Worm (Caenorhabditis elegans) whole organism, L3 larva: Measurements from ENCODE around the gene nas-21.

ENCODE experiments used
- R02D3.7 ChIP-seq: fragments of 150-350 bp; optimal IDR thresholded peaks from 2 replicates; lab custom pipeline; 2014; ENCODE audit warnings: missing biosample characterization, missing genetic modification characterization
- ZK546.5 ChIP-seq: sonication (generic microtip); optimal IDR thresholded peaks from 2 replicates; lab custom pipeline; 2017; ENCODE audit warnings: missing biosample characterization, missing genetic modification characterization
- aly-2 ChIP-seq: fragments of 150-350 bp; optimal IDR thresholded peaks from 2 replicates; lab custom pipeline; 2014; ENCODE audit warnings: missing biosample characterization, missing genetic modification characterization
- ama-1 ChIP-seq: fragments of 150-350 bp; optimal IDR thresholded peaks from 2 replicates; lab custom pipeline; 2018
- ceh-16 ChIP-seq: sonication (generic microtip); optimal IDR thresholded peaks from 2 replicates; lab custom pipeline; 2017; ENCODE audit warnings: missing biosample characterization, missing genetic modification characterization
- ceh-28 ChIP-seq: fragments of 150-350 bp; optimal IDR thresholded peaks from 2 replicates; lab custom pipeline; 2014; ENCODE audit warnings: missing biosample characterization, missing genetic modification reagents, missing genetic modification characterization
- ceh-9 ChIP-seq: sonication (generic microtip); optimal IDR thresholded peaks from 2 replicates; lab custom pipeline; 2018; ENCODE audit warnings: missing biosample characterization, missing genetic modification characterization
- daf-12 ChIP-seq: fragments of 150-350 bp; optimal IDR thresholded peaks from 2 replicates; lab custom pipeline; 2014; ENCODE audit warnings: missing biosample characterization, missing genetic modification reagents, missing genetic modification characterization
- egl-27 ChIP-seq: sonication (generic microtip); optimal IDR thresholded peaks from 4 replicates; lab custom pipeline; 2017; ENCODE audit warnings: missing biosample characterization, missing genetic modification reagents, missing genetic modification characterization
- egl-5 ChIP-seq: fragments of 150-350 bp; optimal IDR thresholded peaks from 2 replicates; lab custom pipeline; 2017; ENCODE audit warnings: missing biosample characterization, missing genetic modification reagents, missing genetic modification characterization, inconsistent platforms
- elt-1 ChIP-seq: fragments of 150-350 bp; optimal IDR thresholded peaks from 2 replicates; lab custom pipeline; 2014; ENCODE audit warnings: missing biosample characterization, missing genetic modification characterization
- elt-2 ChIP-seq: sonication (generic microtip); optimal IDR thresholded peaks from 2 replicates; lab custom pipeline; 2016; ENCODE audit warnings: missing genetic modification reagents, mild to moderate bottlenecking, missing genetic modification characterization, missing compliant biosample characterization
- elt-3 ChIP-seq, 3 experiments: fragments of 150-350 bp in 1 of 3; sonication (generic microtip) in 2 of 3; optimal IDR thresholded peaks; 2 replicates in 2 of 3; 4 replicates in 1 of 3; lab custom pipeline; 2014 to 2017; ENCODE audit warnings: missing biosample characterization in 3 of 3, missing genetic modification characterization in 3 of 3
- fkh-10 ChIP-seq: sonication (generic microtip); optimal IDR thresholded peaks from 2 replicates; lab custom pipeline; 2017; ENCODE audit warnings: missing biosample characterization, missing genetic modification reagents, missing genetic modification characterization
- fkh-2 ChIP-seq: fragments of 150-350 bp; optimal IDR thresholded peaks from 2 replicates; lab custom pipeline; 2014; ENCODE audit warnings: missing biosample characterization, missing genetic modification reagents, missing genetic modification characterization
- fos-1 ChIP-seq: fragments of 150-350 bp; optimal IDR thresholded peaks from 2 replicates; lab custom pipeline; 2014; ENCODE audit warnings: missing biosample characterization, missing genetic modification characterization
- hmg-11 ChIP-seq: sonication (generic microtip); optimal IDR thresholded peaks from 2 replicates; lab custom pipeline; 2016; ENCODE audit warnings: missing genetic modification characterization, missing compliant biosample characterization
- jun-1 ChIP-seq: fragments of 150-350 bp; optimal IDR thresholded peaks from 2 replicates; lab custom pipeline; 2014; ENCODE audit warnings: missing biosample characterization, missing genetic modification reagents, missing genetic modification characterization
- lin-15B ChIP-seq: fragments of 150-350 bp; optimal IDR thresholded peaks from 2 replicates; lab custom pipeline; 2014; ENCODE audit warnings: missing biosample characterization, missing genetic modification characterization
- lin-39 ChIP-seq: fragments of 150-350 bp; optimal IDR thresholded peaks from 2 replicates; lab custom pipeline; 2018; ENCODE audit warnings: missing biosample characterization, missing genetic modification reagents, missing genetic modification characterization
- lsy-12 ChIP-seq: sonication (generic microtip); optimal IDR thresholded peaks from 2 replicates; lab custom pipeline; 2016; ENCODE audit warnings: mild to moderate bottlenecking, missing genetic modification characterization, missing compliant biosample characterization
- mdl-1 ChIP-seq: fragments of 150-350 bp; optimal IDR thresholded peaks from 2 replicates; lab custom pipeline; 2014; ENCODE audit warnings: missing biosample characterization, missing genetic modification characterization
- mml-1 ChIP-seq: fragments of 150-350 bp; sonication (generic microtip); optimal IDR thresholded peaks from 3 replicates; lab custom pipeline; 2014; ENCODE audit warnings: missing biosample characterization, missing genetic modification characterization
- nfya-1 ChIP-seq: sonication (generic microtip); optimal IDR thresholded peaks from 2 replicates; lab custom pipeline; 2017; ENCODE audit warnings: missing genetic modification characterization, mild to moderate bottlenecking, missing compliant biosample characterization, antibody characterized with exemption, moderate library complexity; ENCODE audit not compliant: insufficient read depth
- nhr-11 ChIP-seq: fragments of 150-350 bp; optimal IDR thresholded peaks from 2 replicates; lab custom pipeline; 2014; ENCODE audit warnings: missing biosample characterization, missing genetic modification characterization
- nhr-12 ChIP-seq: fragments of 150-350 bp; optimal IDR thresholded peaks from 2 replicates; lab custom pipeline; 2014; ENCODE audit warnings: missing biosample characterization, missing genetic modification characterization
- nhr-23 ChIP-seq: fragments of 150-350 bp; optimal IDR thresholded peaks from 2 replicates; lab custom pipeline; 2014; ENCODE audit warnings: missing biosample characterization, missing genetic modification reagents, missing genetic modification characterization
- nhr-237 ChIP-seq: fragments of 150-350 bp; optimal IDR thresholded peaks from 2 replicates; lab custom pipeline; 2014; ENCODE audit warnings: missing biosample characterization, missing genetic modification characterization
- nhr-25 ChIP-seq: sonication (generic microtip); optimal IDR thresholded peaks from 2 replicates; lab custom pipeline; 2017; ENCODE audit warnings: missing biosample characterization, missing genetic modification characterization
- nhr-28 ChIP-seq: fragments of 150-350 bp; optimal IDR thresholded peaks from 2 replicates; lab custom pipeline; 2014; ENCODE audit warnings: missing biosample characterization, missing genetic modification characterization
- nhr-43 ChIP-seq: sonication (generic microtip); optimal IDR thresholded peaks from 2 replicates; lab custom pipeline; 2016; ENCODE audit warnings: mild to moderate bottlenecking, missing genetic modification characterization, missing compliant biosample characterization; ENCODE audit not compliant: poor library complexity, severe bottlenecking
- nhr-67 ChIP-seq: fragments of 150-350 bp; optimal IDR thresholded peaks from 2 replicates; lab custom pipeline; 2014; ENCODE audit warnings: missing biosample characterization, missing genetic modification characterization
- nhr-76 ChIP-seq: fragments of 150-350 bp; sonication (generic microtip); optimal IDR thresholded peaks from 5 replicates; lab custom pipeline; 2014; ENCODE audit warnings: missing biosample characterization, missing genetic modification characterization
- pha-4 ChIP-seq: fragments of 150-350 bp; optimal IDR thresholded peaks from 2 replicates; lab custom pipeline; 2014; ENCODE audit warnings: missing biosample characterization, missing genetic modification reagents, missing genetic modification characterization
- pqm-1 ChIP-seq: fragments of 150-350 bp; optimal IDR thresholded peaks from 2 replicates; lab custom pipeline; 2017; ENCODE audit warnings: missing biosample characterization, missing genetic modification characterization, inconsistent platforms
- sea-2 ChIP-seq: fragments of 150-350 bp; sonication (generic microtip); optimal IDR thresholded peaks from 4 replicates; lab custom pipeline; 2014; ENCODE audit warnings: missing biosample characterization, missing genetic modification reagents, missing genetic modification characterization
- skn-1 ChIP-seq: fragments of 150-350 bp; optimal IDR thresholded peaks from 2 replicates; lab custom pipeline; 2014; ENCODE audit warnings: missing biosample characterization, missing genetic modification characterization
- snpc-4 ChIP-seq: fragments of 150-350 bp; optimal IDR thresholded peaks from 2 replicates; lab custom pipeline; 2014; ENCODE audit warnings: missing biosample characterization, missing genetic modification characterization
- tbx-2 ChIP-seq: sonication (generic microtip); optimal IDR thresholded peaks from 2 replicates; lab custom pipeline; 2016; ENCODE audit warnings: mild to moderate bottlenecking, missing genetic modification characterization, missing compliant biosample characterization
- unc-39 ChIP-seq: sonication (generic microtip); optimal IDR thresholded peaks from 4 replicates; lab custom pipeline; 2017; ENCODE audit warnings: missing biosample characterization, missing genetic modification characterization
- unc-62 ChIP-seq: fragments of 150-350 bp; sonication (generic microtip); optimal IDR thresholded peaks from 4 replicates; lab custom pipeline; 2014; ENCODE audit warnings: missing biosample characterization, missing genetic modification reagents, missing genetic modification characterization
- zag-1 ChIP-seq: fragments of 150-350 bp; optimal IDR thresholded peaks from 2 replicates; lab custom pipeline; 2014; ENCODE audit warnings: missing biosample characterization, missing genetic modification characterization
- ztf-11 ChIP-seq: fragments of 150-350 bp; optimal IDR thresholded peaks from 2 replicates; lab custom pipeline; 2014; ENCODE audit warnings: missing biosample characterization, missing genetic modification characterization
- ztf-4 ChIP-seq: fragments of 150-350 bp; optimal IDR thresholded peaks from 2 replicates; lab custom pipeline; 2014; ENCODE audit warnings: missing biosample characterization, missing genetic modification characterization

nas-21 gene

DNA sequence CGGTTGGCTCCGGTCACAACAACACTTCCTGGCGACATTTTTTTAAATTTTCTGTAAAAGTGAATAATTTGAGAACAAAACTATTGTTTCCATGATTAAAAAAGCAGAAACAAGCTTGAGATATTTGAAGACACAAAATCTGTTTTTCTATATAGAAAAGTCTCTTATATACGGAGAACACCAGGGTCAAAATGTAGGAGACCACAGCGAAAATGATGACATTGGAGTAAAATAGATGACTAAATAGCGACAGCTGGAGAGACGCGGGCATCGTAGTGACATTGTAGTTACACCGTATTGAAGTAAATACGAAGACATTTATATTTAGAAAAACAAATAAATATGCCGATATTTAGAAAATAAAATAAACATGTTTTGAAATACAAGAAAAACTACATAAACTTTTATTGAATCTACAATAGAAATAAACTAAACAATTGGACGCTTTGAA, 43.8 kb downstream of the nas-21 start, which contains the start of gene sdz-8:
TSS of gene sdz-8 (minus strand) at position 51 of the 451 bp plus-strand sequence.
- TF ChIP-seq nhr-23: no peak
- TF ChIP-seq lin-39 (tag; lab: Kevin White, UChicago): no peak
- peak; percentile 12 for TF ChIP-seq pha-4 (tag; lab: Kevin White, UChicago)
- TF ChIP-seq nhr-11 (tag; lab: Kevin White, UChicago): no peak
- TF ChIP-seq egl-5 (tag; lab: Kevin White, UChicago): no peak
- peak; percentile 80 for TF ChIP-seq skn-1

DNA sequence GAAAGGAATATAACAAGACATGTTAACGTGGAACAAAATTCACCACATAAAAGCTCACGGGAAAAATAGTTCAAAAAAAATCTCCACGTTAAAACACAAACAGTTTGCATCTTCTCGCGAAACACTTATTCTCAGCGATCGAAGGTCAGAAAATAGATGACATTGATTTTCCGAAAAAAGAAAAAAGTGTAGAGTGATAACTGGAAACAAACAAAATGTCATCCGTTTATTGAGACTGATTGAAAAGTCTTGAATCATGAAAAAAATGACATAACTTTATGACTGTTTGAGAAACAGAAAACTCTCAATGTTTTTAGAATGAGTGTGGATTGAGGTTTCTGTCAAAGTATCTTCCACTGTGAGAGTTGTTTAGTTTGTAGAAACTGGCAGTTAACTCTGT, 45.4 kb downstream of the nas-21 start, which contains the start of gene C55A6.4:
TSS of gene C55A6.4 (minus strand) at position 101 of the 400 bp plus-strand sequence.
- no peak for TF ChIP-seq pqm-1 (tag; lab: Kevin White, UChicago)
- TF ChIP-seq ZK546.5 (tag; lab: Kevin White, UChicago): no peak
- TF ChIP-seq nhr-12 (tag; lab: Kevin White, UChicago): no peak
- no peak for TF ChIP-seq nhr-25
- no peak for TF ChIP-seq mml-1 (tag; lab: Kevin White, UChicago)
- TF ChIP-seq egl-27 (tag; lab: Kevin White, UChicago): no peak

- TF ChIP-seq ceh-16 (no peak), hmg-11 (no peak), mdl-1 (no peak), ztf-11 (no peak), ZK546.5 (tag; lab: Kevin White, UChicago) (no peak), ceh-28 (tag; lab: Kevin White, UChicago) (no peak), skn-1 (no peak), egl-5 (tag; lab: Kevin White, UChicago) (no peak), ceh-9 (tag; lab: Kevin White, UChicago) (no peak), pqm-1 (tag; lab: Kevin White, UChicago) (no peak), egl-27 (tag; lab: Kevin White, UChicago) (no peak), nhr-12 (tag; lab: Kevin White, UChicago) (no peak), nhr-11 (tag; lab: Kevin White, UChicago) (no peak), nhr-76 (tag; lab: Kevin White, UChicago) (no peak), nhr-43 (no peak), lsy-12 (no peak)
These were observed 47.9 kb downstream of the nas-21 start, which contains the start of the genes C55A6.11 and C55A6.7 for ce11 chrV:11520215-11520614. Gene C55A6.11 (plus strand): TSS chrV:11520515. Gene C55A6.7 (minus strand): TSS chrV:11520530.

- TF ChIP-seq ztf-11 (no peak), ceh-28 (tag; lab: Kevin White, UChicago) (peak; percentile 61), fkh-10 (GFP tag; lab: Kevin White, UChicago) (peak; percentile 30), lin-39 (tag; lab: Kevin White, UChicago) (peak; percentile 74), tbx-2 (tag; lab: Kevin White, UChicago) (peak; percentile 79), nhr-76 (tag; lab: Kevin White, UChicago) (no peak), aly-2 (tag; lab: Kevin White, UChicago) (peak; percentile 73), zag-1 (peak; percentile 19), nhr-67 (tag; lab: Kevin White, UChicago) (no peak), unc-39 (tag; lab: Kevin White, UChicago) (no peak), nfya-1 (tag; lab: Kevin White, UChicago) (peak; percentile 85), lsy-12 (peak; percentile 79), fos-1 (tag; lab: Kevin White, UChicago) (no peak), nhr-11 (tag; lab: Kevin White, UChicago) (no peak), unc-62 (GFP tag; lab: Kevin White, UChicago) (no peak), pqm-1 (tag; lab: Kevin White, UChicago) (peak; percentile 23), mml-1 (tag; lab: Kevin White, UChicago) (no peak), ceh-16 (peak; percentile 26), ama-1 (lab: Kevin White, UChicago) (no peak), lin-15B (tag; lab: Kevin White, UChicago) (peak; percentile 87), ceh-9 (tag; lab: Kevin White, UChicago) (no peak), elt-2 (peak; percentile 52), jun-1 (tag; lab: Kevin White, UChicago) (peak; percentile 86), ZK546.5 (tag; lab: Kevin White, UChicago) (no peak), elt-3 (tag; optimal IDR thresholded peaks at IDR 0.05; lab: Kevin White, UChicago) (no peak), pha-4 (tag; lab: Kevin White, UChicago) (peak; percentile 90), mdl-1 (no peak), sea-2 (no peak), R02D3.7 (tag; lab: Kevin White, UChicago) (peak; percentile 77), egl-27 (tag; lab: Kevin White, UChicago) (peak; percentile 26), elt-1 (no peak), snpc-4 (tag; lab: Kevin White, UChicago) (peak; percentile 70), ztf-4 (tag; lab: Kevin White, UChicago) (no peak), fkh-2 (tag; lab: Kevin White, UChicago) (no peak), daf-12 (tag; lab: Kevin White, UChicago) (no peak), nhr-28 (tag; lab: Kevin White, UChicago) (no peak), skn-1 (peak; percentile 74), nhr-43 (peak; percentile 89), nhr-25 (peak; percentile 66), egl-5 (tag; lab: Kevin White, UChicago) (no peak), nhr-237 (tag; lab: Kevin White, UChicago) (no peak)
These were observed 49.1 kb downstream of the nas-21 start, which contains the start of gene pafo-1 for ce11 chrV:11521448-11521847. Gene pafo-1 (plus strand): TSS chrV:11521703.
